Worm (Caenorhabditis elegans): ENCODE measurements around the gene F58D2.4.

Gene F58D2.4

DNA sequence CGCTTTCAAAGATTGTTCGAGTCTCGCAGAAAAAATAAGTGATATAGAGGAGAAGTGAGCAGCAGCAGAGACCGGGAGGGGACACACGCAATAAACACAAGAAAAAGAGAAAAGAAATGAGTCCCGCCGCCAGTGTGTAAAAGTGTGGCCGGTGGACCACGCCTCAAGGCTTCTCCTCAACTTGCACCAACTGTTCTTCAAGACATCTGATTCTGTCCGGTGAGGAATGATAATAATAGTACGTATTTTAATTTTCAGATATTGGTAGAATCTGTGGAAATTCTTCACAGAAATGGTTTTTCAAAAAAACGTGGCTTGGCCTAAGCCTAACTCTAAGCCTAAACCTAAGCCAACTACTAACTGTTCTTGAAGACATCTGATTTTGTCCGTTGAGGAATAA is 9.6 kb downstream of the F58D2.4 start, which contains the start of gene lev-1:
TSS of gene lev-1 (minus strand) at position 101 of the 400 bp plus-strand sequence.
- TF ChIP-seq F22D6.2 (tag; optimal IDR thresholded peaks at IDR 0.05) (no peak), mel-28 (tag; optimal IDR thresholded peaks at IDR 0.05; ENCODE audit: borderline replicate concordance) (no peak), rec-8 (tag; optimal IDR thresholded peaks at IDR 0.05) (no peak), ztf-22 (GFP tag; optimal IDR thresholded peaks at IDR 0.05) (no peak), lsy-27 (tag; optimal IDR thresholded peaks at IDR 0.05; ENCODE audit: borderline replicate concordance, insufficient read depth) (no peak), bed-2 (GFP tag; IDR thresholded peaks at IDR 0.05) (no peak), zim-3 (tag; optimal IDR thresholded peaks at IDR 0.05) (no peak), sptf-2 (GFP tag; optimal IDR thresholded peaks at IDR 0.05) (no peak), dpff-1 (tag; optimal IDR thresholded peaks at IDR 0.05) (no peak), attf-6 (GFP tag; IDR thresholded peaks at IDR 0.05) (no peak)

DNA sequence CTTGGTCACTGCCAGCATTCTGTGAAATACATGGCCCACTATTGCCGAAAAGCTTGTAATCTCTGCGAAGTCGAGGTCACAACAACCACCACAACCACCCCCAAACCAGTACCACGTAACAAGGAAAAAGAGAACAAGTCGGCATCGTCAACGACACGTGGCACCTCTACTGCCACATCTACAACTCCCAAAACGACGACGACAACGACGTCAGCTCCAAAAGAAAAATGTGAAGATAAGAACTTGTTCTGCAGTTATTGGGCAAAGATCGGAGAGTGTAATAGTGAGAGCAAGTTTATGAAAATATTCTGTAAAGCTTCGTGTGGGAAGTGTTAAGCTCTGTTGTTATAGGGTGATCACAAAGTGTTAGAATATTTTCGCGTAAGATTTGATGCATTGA is 15.5 kb downstream of the F58D2.4 start:
- TF ChIP-seq hrde-1 (tag; optimal IDR thresholded peaks at IDR 0.05; ENCODE audit: borderline replicate concordance) (no peak), T07F8.4 (tag; optimal IDR thresholded peaks at IDR 0.05) (no peak), rec-8 (tag; optimal IDR thresholded peaks at IDR 0.05) (no peak), egl-44 (GFP tag; IDR thresholded peaks at IDR 0.05) (no peak), ztf-28 (GFP tag; IDR thresholded peaks at IDR 0.05) (no peak), lin-40 (tag; optimal IDR thresholded peaks at IDR 0.05) (no peak), B0019.2 (GFP tag; conservative IDR thresholded peaks at IDR 0.05) (no peak), ceh-40 (GFP tag; IDR thresholded peaks at IDR 0.05) (no peak), F49E8.2 (tag; optimal IDR thresholded peaks at IDR 0.05; ENCODE audit: insufficient read depth) (no peak)

DNA sequence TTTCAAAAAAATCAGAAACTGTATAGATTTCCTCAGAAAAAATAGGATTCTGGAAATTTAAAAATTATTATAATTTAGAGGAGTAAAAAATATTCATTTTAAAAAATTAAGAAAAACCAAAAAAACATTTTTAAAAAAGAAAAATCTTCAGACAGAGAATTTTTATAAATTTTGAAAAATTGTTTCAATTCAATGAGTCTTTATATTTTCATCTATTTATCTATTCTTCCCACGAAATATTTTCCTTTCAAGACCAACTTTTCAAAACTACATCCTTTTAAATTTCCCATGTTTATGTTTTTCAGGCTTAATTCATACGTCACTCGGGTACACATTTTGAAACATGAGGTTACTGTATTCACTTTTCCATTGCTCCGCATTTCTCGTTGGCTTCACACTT is 18.6 kb downstream of the F58D2.4 start, which contains the start of gene nas-14:
TSS of gene nas-14 (plus strand) at position 301 of the 400 bp plus-strand sequence.
- TF ChIP-seq F22D6.2 (tag; optimal IDR thresholded peaks at IDR 0.05), result no peak
- TF ChIP-seq akir-1 (GFP tag; optimal IDR thresholded peaks at IDR 0.05), result no peak

DNA sequence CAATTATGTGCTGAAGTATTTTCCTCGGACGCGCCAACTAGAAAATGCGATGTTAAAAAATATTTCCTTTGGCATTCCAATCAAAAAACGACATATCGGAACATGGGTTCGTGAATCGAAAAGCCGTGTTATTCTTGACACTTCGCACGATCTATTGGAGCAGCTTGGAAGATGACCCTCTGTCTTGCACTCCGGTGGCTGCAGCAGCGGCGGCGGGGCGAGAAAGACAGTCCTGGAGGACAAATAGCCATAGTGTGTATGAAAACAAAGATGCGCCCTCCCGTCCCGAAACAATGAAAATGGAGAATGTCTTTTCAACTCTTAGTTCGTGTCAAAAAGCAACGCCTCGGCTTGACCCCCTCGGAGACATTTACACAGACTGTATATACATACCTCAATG is 21.3 kb downstream of the F58D2.4 start:
- no peak for TF ChIP-seq mxl-1 (tag; optimal IDR thresholded peaks at IDR 0.05)
- no peak for TF ChIP-seq B0019.2 (GFP tag; conservative IDR thresholded peaks at IDR 0.05)
- TF ChIP-seq ceh-58 (GFP tag; IDR thresholded peaks at IDR 0.05), result no peak
- TF ChIP-seq repo-1 (tag; optimal IDR thresholded peaks at IDR 0.05), result no peak

DNA sequence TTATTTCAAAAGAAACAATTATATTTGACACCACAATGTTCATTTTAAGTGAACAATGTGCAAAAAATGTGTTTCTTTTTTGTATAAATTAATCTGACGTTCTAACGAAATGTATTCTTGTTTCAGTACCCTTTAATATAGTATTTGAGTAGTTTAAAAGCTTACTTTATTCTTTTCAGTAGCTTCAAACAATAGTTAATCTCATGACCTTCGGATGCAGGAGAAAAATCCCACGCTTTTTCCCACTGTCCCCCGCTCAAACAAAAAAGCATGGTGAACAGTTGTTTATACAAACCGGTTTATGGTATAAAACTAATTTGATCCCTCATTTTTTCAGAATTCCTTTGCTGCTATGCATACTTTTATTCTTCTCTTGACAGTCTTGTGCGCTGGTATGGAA is 23.7 kb downstream of the F58D2.4 start, which contains the start of gene scl-14:
TSS of gene scl-14 (plus strand) at position 301 of the 400 bp plus-strand sequence.
- TF ChIP-seq madf-10 (tag; optimal IDR thresholded peaks at IDR 0.05) (no peak), let-607 (tag; optimal IDR thresholded peaks at IDR 0.05) (no peak), madf-8 (GFP tag; conservative IDR thresholded peaks at IDR 0.05) (no peak)

DNA sequence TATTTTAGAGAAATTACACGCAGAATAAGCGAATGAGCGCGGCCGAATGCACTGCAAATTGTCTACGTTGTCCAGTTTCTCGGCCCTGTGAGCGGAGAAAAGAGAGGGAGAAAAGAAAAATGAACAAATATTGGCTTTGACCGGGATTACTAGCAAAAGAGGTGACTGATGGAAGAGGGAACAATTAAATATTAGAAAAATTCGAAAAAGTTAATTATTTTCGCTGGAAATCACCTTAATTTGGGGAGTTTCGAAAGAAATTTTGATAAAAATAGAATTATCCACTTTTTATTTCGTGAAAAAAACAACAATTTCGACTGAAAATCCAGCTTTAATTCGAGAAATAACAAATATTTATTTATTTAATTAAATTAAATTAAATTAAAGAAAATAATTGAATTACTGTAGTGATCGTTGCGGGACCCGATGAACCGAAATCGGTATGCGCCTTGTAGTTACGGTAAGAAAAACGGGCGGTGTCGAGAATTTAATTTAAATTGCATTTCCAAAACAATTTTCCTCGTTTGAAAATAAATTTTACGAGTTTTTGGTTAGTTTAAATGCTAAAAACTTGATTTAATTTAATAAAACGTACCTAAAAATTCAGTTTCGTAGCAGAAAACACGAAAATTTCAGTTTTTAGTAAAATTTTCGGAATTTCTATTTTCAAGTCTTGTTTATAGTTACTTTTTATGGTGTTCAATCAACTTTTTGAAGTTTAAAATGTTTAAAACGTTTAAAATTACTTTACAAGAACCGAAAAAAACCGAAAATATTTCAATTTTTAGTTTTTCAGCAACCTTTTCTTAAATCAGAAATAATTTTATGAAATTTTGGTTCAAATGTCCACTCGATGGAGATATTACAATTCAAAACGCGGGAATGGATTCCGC is 34.2 kb downstream of the F58D2.4 start, which contains the start of the genes crld-1 and msh-5:
TSS of gene crld-1 (minus strand) at position 51 of the 893 bp plus-strand sequence.
TSS of gene msh-5 (plus strand) at position 843 of the 893 bp plus-strand sequence.
- TF ChIP-seq attf-6 (GFP tag; IDR thresholded peaks at IDR 0.05) (peak; percentile 71; the same call in 1 of the 2 replicates), F52B5.7 (tag; optimal IDR thresholded peaks at IDR 0.05) (no peak), D2030.7 (GFP tag; IDR thresholded peaks at IDR 0.05) (peak; percentile 54), die-1 (tag; optimal IDR thresholded peaks at IDR 0.05) (no peak), tbp1 (GFP tag; optimal IDR thresholded peaks at IDR 0.05) (peak; percentile 29), egrh-3 (GFP tag; IDR thresholded peaks at IDR 0.05) (no peak), snpc-4 (GFP tag; optimal IDR thresholded peaks at IDR 0.05) (peak; percentile 36), snpc-4 (tag; optimal IDR thresholded peaks at IDR 0.05) (peak in 1 of 4 experiments; percentile 69), let-607 (tag; optimal IDR thresholded peaks at IDR 0.05) (no peak), lsl-1 (GFP tag; optimal IDR thresholded peaks at IDR 0.05) (peak; percentile 97), efl-1 (GFP tag; optimal IDR thresholded peaks at IDR 0.05) (peak; percentile 38), madf-8 (GFP tag; conservative IDR thresholded peaks at IDR 0.05) (peak; percentile 82), F33H1.4 (GFP tag; IDR thresholded peaks at IDR 0.05) (peak; percentile 93), hrde-1 (tag; optimal IDR thresholded peaks at IDR 0.05; ENCODE audit: borderline replicate concordance) (no peak), lin-54 (GFP tag; optimal IDR thresholded peaks at IDR 0.05) (peak; percentile 63), xnd-1 (tag; optimal IDR thresholded peaks at IDR 0.05) (peak; percentile 81)
